Worm (Caenorhabditis elegans): Measurements from ENCODE around the gene srsx-19.

srsx-19 gene

DNA sequence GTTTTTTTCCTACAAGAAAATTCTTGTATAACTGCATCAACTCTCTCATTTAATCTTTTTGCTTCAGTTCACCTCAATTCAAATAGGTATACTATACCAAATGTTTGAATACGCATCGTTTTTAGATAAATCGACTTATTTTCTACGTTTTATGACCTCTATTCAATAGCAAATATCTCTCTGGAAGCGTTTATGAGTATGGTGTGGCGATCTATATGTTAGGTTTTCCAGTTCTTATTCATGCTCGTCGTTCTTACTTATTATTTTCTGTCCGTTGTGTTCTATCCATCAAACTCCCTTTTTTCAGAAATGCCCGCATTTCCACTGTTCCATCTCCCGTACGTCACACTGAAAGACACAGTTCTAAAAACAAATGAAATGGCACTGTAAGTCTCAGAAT, 6.9 kb upstream of the srsx-19 start, which contains the start of gene T22G5.3:
Gene T22G5.3 (plus strand): TSS at position 301 of the 400 bp plus-strand sequence.
- TF ChIP-seq med-1 (GFP tag; optimal IDR thresholded peaks at IDR 0.05; ENCODE audit: insufficient read depth) (no peak), tab-1 (GFP tag; IDR thresholded peaks at IDR 0.05) (no peak), ref-1 (GFP tag; conservative IDR thresholded peaks at IDR 0.05) (no peak), ztf-23 (GFP tag; IDR thresholded peaks at IDR 0.05) (no peak), ztf-29 (GFP tag; IDR thresholded peaks at IDR 0.05) (no peak), cog-1 (tag; optimal IDR thresholded peaks at IDR 0.05) (no peak), flt-1 (GFP tag; IDR thresholded peaks at IDR 0.05) (no peak), T22C8.4 (GFP tag; IDR thresholded peaks at IDR 0.05) (no peak), klf-2 (GFP tag; conservative IDR thresholded peaks at IDR 0.05) (no peak)

DNA sequence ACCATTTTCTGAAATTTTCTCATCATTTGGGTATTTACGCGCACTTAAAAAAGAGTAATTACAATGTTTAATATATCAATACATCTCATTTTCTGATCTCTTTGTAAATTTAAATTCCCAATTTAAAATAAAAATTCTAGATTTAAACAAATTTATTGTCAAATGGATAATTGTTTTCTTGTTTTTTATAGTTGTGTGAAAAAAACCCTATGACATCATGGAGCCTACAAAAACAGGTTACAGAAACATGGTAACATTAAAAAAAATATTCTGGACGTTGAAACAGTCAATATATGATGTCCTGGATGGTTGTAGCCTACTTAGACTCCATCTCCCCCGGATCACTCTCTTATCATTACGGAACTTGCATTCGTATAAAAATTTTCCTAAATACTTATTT, 2.1 kb downstream of the srsx-19 start, which contains the start of gene spp-12:
Gene spp-12 (plus strand): TSS at position 301 of the 400 bp plus-strand sequence.
- no peak for TF ChIP-seq med-1 (GFP tag; optimal IDR thresholded peaks at IDR 0.05; ENCODE audit: insufficient read depth)
- TF ChIP-seq flt-1 (GFP tag; IDR thresholded peaks at IDR 0.05): no peak
- no peak for TF ChIP-seq tab-1 (GFP tag; IDR thresholded peaks at IDR 0.05)
- no peak for TF ChIP-seq ztf-23 (GFP tag; IDR thresholded peaks at IDR 0.05)
- TF ChIP-seq klf-2 (GFP tag; conservative IDR thresholded peaks at IDR 0.05): no peak
- no peak for TF ChIP-seq cog-1 (tag; optimal IDR thresholded peaks at IDR 0.05)
- no peak for TF ChIP-seq ref-1 (GFP tag; conservative IDR thresholded peaks at IDR 0.05)

- no peak for TF ChIP-seq klf-2 (GFP tag; conservative IDR thresholded peaks at IDR 0.05)
Measured at ce11 chrV:13890473-13890872, 3.0 kb downstream of the srsx-19 start, which contains the start of gene lbp-8. TSS of gene lbp-8 (plus strand) at chrV:13890773.

- no peak for TF ChIP-seq tab-1 (GFP tag; IDR thresholded peaks at IDR 0.05)
- TF ChIP-seq ref-1 (GFP tag; conservative IDR thresholded peaks at IDR 0.05): no peak
- no peak for TF ChIP-seq med-1 (GFP tag; optimal IDR thresholded peaks at IDR 0.05; ENCODE audit: insufficient read depth)
- TF ChIP-seq ztf-29 (GFP tag; IDR thresholded peaks at IDR 0.05): no peak
- no peak for TF ChIP-seq cog-1 (tag; optimal IDR thresholded peaks at IDR 0.05)
- TF ChIP-seq T22C8.4 (GFP tag; IDR thresholded peaks at IDR 0.05): no peak
- no peak for TF ChIP-seq klf-2 (GFP tag; conservative IDR thresholded peaks at IDR 0.05)
- TF ChIP-seq ztf-23 (GFP tag; IDR thresholded peaks at IDR 0.05): no peak
- TF ChIP-seq flt-1 (GFP tag; IDR thresholded peaks at IDR 0.05): no peak
Measured at ce11 chrV:13891489-13891888, 4.0 kb downstream of the srsx-19 start.

- no peak for TF ChIP-seq ref-1 (GFP tag; conservative IDR thresholded peaks at IDR 0.05)
- TF ChIP-seq klf-2 (GFP tag; conservative IDR thresholded peaks at IDR 0.05): no peak
- no peak for TF ChIP-seq flt-1 (GFP tag; IDR thresholded peaks at IDR 0.05)
- TF ChIP-seq ztf-29 (GFP tag; IDR thresholded peaks at IDR 0.05): no peak
- no peak for TF ChIP-seq tab-1 (GFP tag; IDR thresholded peaks at IDR 0.05)
- no peak for TF ChIP-seq cog-1 (tag; optimal IDR thresholded peaks at IDR 0.05)
- no peak for TF ChIP-seq T22C8.4 (GFP tag; IDR thresholded peaks at IDR 0.05)
- no peak for TF ChIP-seq med-1 (GFP tag; optimal IDR thresholded peaks at IDR 0.05; ENCODE audit: insufficient read depth)
- TF ChIP-seq ztf-23 (GFP tag; IDR thresholded peaks at IDR 0.05): no peak
Measured at ce11 chrV:13892457-13893375, 5.3 kb downstream of the srsx-19 start, which contains the start of gene sptl-3. TSS of gene sptl-3 (plus strand) at chrV:13893325.

DNA sequence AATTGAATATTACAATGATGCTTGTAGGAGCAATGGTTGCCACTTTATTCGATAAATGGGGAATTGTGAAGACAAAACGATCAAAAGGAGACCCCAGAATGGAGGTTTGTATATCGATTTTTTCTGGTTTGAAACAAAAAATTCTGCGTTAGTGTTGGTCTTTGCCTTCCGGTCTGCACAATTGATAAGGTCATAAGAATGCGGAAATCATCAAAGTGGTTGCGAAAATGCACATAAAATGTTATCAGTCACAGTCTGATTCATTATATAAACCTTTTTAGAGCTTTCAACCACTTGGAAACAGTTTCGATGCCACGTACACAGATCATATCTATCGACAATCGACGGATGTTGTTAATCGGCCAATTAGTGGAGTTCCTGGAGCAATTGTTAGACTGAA, 6.1 kb downstream of the srsx-19 start:
- TF ChIP-seq cog-1 (tag; optimal IDR thresholded peaks at IDR 0.05): no peak
- TF ChIP-seq flt-1 (GFP tag; IDR thresholded peaks at IDR 0.05): no peak
- TF ChIP-seq T22C8.4 (GFP tag; IDR thresholded peaks at IDR 0.05): no peak

DNA sequence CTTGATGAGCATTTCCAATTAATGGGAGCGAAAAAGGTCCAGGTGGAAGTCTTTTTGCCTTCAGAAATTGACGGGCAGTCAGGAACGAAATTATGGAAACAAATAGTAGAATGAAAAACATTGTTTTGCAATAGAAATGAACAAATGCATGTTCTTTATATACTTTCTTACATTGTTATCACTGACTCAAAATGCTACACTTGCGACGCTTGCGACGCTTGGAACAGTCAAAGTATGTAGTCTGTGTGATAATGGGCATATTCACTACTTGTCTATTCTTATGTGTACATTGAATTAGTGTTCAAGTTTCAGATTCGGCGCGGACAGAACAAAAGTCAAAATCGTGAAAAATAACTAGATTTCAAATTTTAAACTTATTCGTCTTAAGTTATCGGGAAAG, 10.9 kb downstream of the srsx-19 start, which contains the start of gene cyp-35C1:
Gene cyp-35C1 (minus strand): TSS at position 132 of the 400 bp plus-strand sequence.
- TF ChIP-seq ztf-23 (GFP tag; IDR thresholded peaks at IDR 0.05): no peak
- no peak for TF ChIP-seq flt-1 (GFP tag; IDR thresholded peaks at IDR 0.05)
- TF ChIP-seq ref-1 (GFP tag; conservative IDR thresholded peaks at IDR 0.05): no peak
- TF ChIP-seq tab-1 (GFP tag; IDR thresholded peaks at IDR 0.05): no peak
- no peak for TF ChIP-seq cog-1 (tag; optimal IDR thresholded peaks at IDR 0.05)
- TF ChIP-seq T22C8.4 (GFP tag; IDR thresholded peaks at IDR 0.05): no peak
- no peak for TF ChIP-seq med-1 (GFP tag; optimal IDR thresholded peaks at IDR 0.05; ENCODE audit: insufficient read depth)

ce11 chrV:13899213-13899612, 11.8 kb downstream of the srsx-19 start, which contains the start of gene oac-3:
TSS of gene oac-3 (plus strand) at chrV:13899513.
- TF ChIP-seq tab-1 (GFP tag; IDR thresholded peaks at IDR 0.05) (no peak), flt-1 (GFP tag; IDR thresholded peaks at IDR 0.05) (no peak), ref-1 (GFP tag; conservative IDR thresholded peaks at IDR 0.05) (no peak), ztf-29 (GFP tag; IDR thresholded peaks at IDR 0.05) (no peak), cog-1 (tag; optimal IDR thresholded peaks at IDR 0.05) (no peak), med-1 (GFP tag; optimal IDR thresholded peaks at IDR 0.05; ENCODE audit: insufficient read depth) (no peak), klf-2 (GFP tag; conservative IDR thresholded peaks at IDR 0.05) (no peak), T22C8.4 (GFP tag; IDR thresholded peaks at IDR 0.05) (no peak), ztf-23 (GFP tag; IDR thresholded peaks at IDR 0.05) (no peak)

ce11 chrV:13902495-13902894, 15.0 kb downstream of the srsx-19 start, which contains the start of gene C06B3.1:
TSS of gene C06B3.1 (plus strand) at chrV:13902795.
- TF ChIP-seq klf-2 (GFP tag; conservative IDR thresholded peaks at IDR 0.05): no peak
- no peak for TF ChIP-seq ztf-23 (GFP tag; IDR thresholded peaks at IDR 0.05)
- no peak for TF ChIP-seq T22C8.4 (GFP tag; IDR thresholded peaks at IDR 0.05)
- no peak for TF ChIP-seq med-1 (GFP tag; optimal IDR thresholded peaks at IDR 0.05; ENCODE audit: insufficient read depth)
- TF ChIP-seq ref-1 (GFP tag; conservative IDR thresholded peaks at IDR 0.05): no peak
- TF ChIP-seq flt-1 (GFP tag; IDR thresholded peaks at IDR 0.05): no peak
- TF ChIP-seq tab-1 (GFP tag; IDR thresholded peaks at IDR 0.05): no peak

DNA sequence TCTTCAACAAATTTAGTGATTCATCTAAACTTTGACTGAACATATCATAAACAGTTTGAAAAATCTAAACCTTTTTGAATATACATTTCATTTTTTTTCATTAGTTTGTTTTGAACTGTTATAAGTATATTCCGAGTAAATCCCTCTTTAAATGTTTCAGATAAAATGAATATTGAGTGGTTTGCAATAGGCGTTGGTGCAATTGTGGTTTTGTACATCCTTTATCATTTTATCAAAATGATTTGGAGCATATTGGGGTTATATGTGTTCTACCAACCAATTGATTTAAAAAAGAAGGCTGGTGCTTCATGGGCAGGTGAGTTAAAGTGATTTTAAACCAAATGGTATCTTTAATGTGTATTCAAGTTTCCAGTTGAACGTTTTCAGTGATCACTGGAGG, 17.0 kb downstream of the srsx-19 start, which contains the start of gene stdh-3:
Gene stdh-3 (plus strand): TSS at position 166 of the 400 bp plus-strand sequence.
- TF ChIP-seq ztf-23 (GFP tag; IDR thresholded peaks at IDR 0.05) (no peak), klf-2 (GFP tag; conservative IDR thresholded peaks at IDR 0.05) (no peak), med-1 (GFP tag; optimal IDR thresholded peaks at IDR 0.05; ENCODE audit: insufficient read depth) (no peak)
